Worm (Caenorhabditis elegans) whole organism, L2 larva: Measurements from ENCODE around the gene adss-1.

ENCODE experiments used
- F13H6.1 ChIP-seq: sonication (generic microtip); optimal IDR thresholded peaks from 2 replicates; lab custom pipeline; 2016; ENCODE audit warnings: missing genetic modification characterization, missing compliant biosample characterization
- aly-2 ChIP-seq: fragments of 150-350 bp; optimal IDR thresholded peaks from 2 replicates; lab custom pipeline; 2014; ENCODE audit warnings: missing biosample characterization, missing genetic modification characterization
- ama-1 ChIP-seq: fragments of 150-350 bp; optimal IDR thresholded peaks from 2 replicates; lab custom pipeline; 2018; ENCODE audit warnings: inconsistent platforms
- blmp-1 ChIP-seq: sonication (generic microtip); optimal IDR thresholded peaks from 2 replicates; lab custom pipeline; 2017; ENCODE audit warnings: missing genetic modification characterization, mild to moderate bottlenecking, missing compliant biosample characterization, antibody characterized with exemption, moderate library complexity; ENCODE audit not compliant: insufficient read depth
- crh-2 ChIP-seq: sonication (generic microtip); optimal IDR thresholded peaks from 2 replicates; lab custom pipeline; 2017; ENCODE audit warnings: missing biosample characterization, missing genetic modification characterization
- dmd-4 ChIP-seq: sonication (generic microtip); optimal IDR thresholded peaks from 2 replicates; lab custom pipeline; 2017; ENCODE audit warnings: missing biosample characterization, missing genetic modification characterization
- elt-1 ChIP-seq: fragments of 150-350 bp; optimal IDR thresholded peaks from 2 replicates; lab custom pipeline; 2014; ENCODE audit warnings: missing biosample characterization, missing genetic modification characterization
- lsy-2 ChIP-seq, 2 experiments: fragments of 150-350 bp in 1 of 2; sonication (generic microtip) in 1 of 2; optimal IDR thresholded peaks; 2 replicates each; lab custom pipeline; 2014 to 2017; ENCODE audit warnings: missing biosample characterization in 2 of 2, missing genetic modification characterization in 2 of 2
- mdl-1 ChIP-seq, 2 experiments: fragments of 150-350 bp in 1 of 2; sonication (generic microtip) in 1 of 2; optimal IDR thresholded peaks; 2 replicates each; lab custom pipeline; 2017; ENCODE audit warnings: missing biosample characterization in 2 of 2, missing genetic modification characterization in 2 of 2
- nhr-12 ChIP-seq: fragments of 150-350 bp; optimal IDR thresholded peaks from 2 replicates; lab custom pipeline; 2014; ENCODE audit warnings: missing biosample characterization, missing genetic modification characterization
- nhr-6 ChIP-seq: fragments of 150-350 bp; optimal IDR thresholded peaks from 2 replicates; lab custom pipeline; 2014; ENCODE audit warnings: missing biosample characterization, missing genetic modification characterization

- TF ChIP-seq elt-1 (tag; lab: Kevin White, UChicago) (no peak), F13H6.1 (tag; lab: Kevin White, UChicago) (no peak), mdl-1 (tag; optimal IDR thresholded peaks at IDR 0.05; lab: Kevin White, UChicago) (no peak), nhr-6 (tag; lab: Kevin White, UChicago) (no peak), dmd-4 (tag; lab: Kevin White, UChicago) (no peak), lsy-2 (tag; optimal IDR thresholded peaks at IDR 0.05; lab: Kevin White, UChicago) (no peak), crh-2 (no peak), nhr-12 (tag; lab: Kevin White, UChicago) (no peak), ama-1 (lab: Kevin White, UChicago) (no peak), aly-2 (tag; lab: Kevin White, UChicago) (no peak), blmp-1 (no peak)
These were observed 11.1 kb upstream of the adss-1 start, which contains the start of gene C37H5.14 for ce11 chrV:4834277-4834676.
